Worm (Caenorhabditis elegans) whole organism, mixed stage, embryonic: ENCODE data around the gene mca-1.

Experiments
- ham-2 ChIP-seq: fragments of 200-800 bp; sonication (Bioruptor generic); optimal IDR thresholded peaks from 2 replicates; lab custom pipeline; 2018; ENCODE audit warnings: mild to moderate bottlenecking, missing genetic modification characterization, missing compliant biosample characterization
- lin-13 ChIP-seq: fragments of 150-350 bp; optimal IDR thresholded peaks from 2 replicates; lab custom pipeline; 2014; ENCODE audit warnings: missing biosample characterization, missing genetic modification characterization
- lsy-2 ChIP-seq: fragments of 150-350 bp; optimal IDR thresholded peaks from 2 replicates; lab custom pipeline; 2014; ENCODE audit warnings: missing biosample characterization, missing genetic modification characterization
- mls-2 ChIP-seq: sonication (generic microtip); optimal IDR thresholded peaks from 2 replicates; lab custom pipeline; 2016; ENCODE audit warnings: mild to moderate bottlenecking, missing genetic modification characterization, moderate library complexity, missing compliant biosample characterization
- nhr-237 ChIP-seq: fragments of 150-350 bp; optimal IDR thresholded peaks from 2 replicates; lab custom pipeline; 2014; ENCODE audit warnings: missing biosample characterization, missing genetic modification characterization
- unc-62 ChIP-seq: fragments of 150-350 bp; optimal IDR thresholded peaks from 2 replicates; lab custom pipeline; 2014; ENCODE audit warnings: missing biosample characterization, missing genetic modification reagents, missing genetic modification characterization
- ztf-11 ChIP-seq: fragments of 150-350 bp; optimal IDR thresholded peaks from 2 replicates; lab custom pipeline; 2014; ENCODE audit warnings: missing biosample characterization, missing genetic modification characterization

DNA sequence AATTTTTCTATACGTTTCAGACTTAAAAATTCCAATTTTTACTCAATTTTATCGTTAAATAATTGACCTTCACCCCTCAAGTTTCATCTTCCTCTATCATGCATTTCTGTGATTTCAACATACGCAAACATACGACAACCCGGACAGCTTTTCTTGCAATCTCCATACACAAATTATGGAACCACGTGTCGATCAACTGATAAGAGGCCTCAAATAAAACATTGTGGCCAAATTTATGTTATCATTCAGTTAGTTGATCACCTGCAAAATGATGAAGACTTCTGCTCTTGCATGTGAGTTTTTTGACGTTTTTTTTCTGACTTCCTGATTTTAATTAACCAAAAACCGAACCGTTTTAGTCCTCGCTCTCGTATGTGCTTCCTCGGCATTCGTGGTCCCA lies 41.3 kb downstream of the mca-1 start, which contains the start of gene spp-18:
- TF ChIP-seq nhr-237 (no peak), lsy-2 (no peak), unc-62 (GFP tag; lab: Kevin White, UChicago) (no peak), ztf-11 (tag; lab: Kevin White, UChicago) (no peak), lin-13 (tag; lab: Kevin White, UChicago) (no peak), ham-2 (GFP tag; lab: Kevin White, UChicago) (no peak), mls-2 (tag; lab: Kevin White, UChicago) (no peak)
